Worm (Caenorhabditis elegans): ENCODE measurements around the gene mec-18.

DNA sequence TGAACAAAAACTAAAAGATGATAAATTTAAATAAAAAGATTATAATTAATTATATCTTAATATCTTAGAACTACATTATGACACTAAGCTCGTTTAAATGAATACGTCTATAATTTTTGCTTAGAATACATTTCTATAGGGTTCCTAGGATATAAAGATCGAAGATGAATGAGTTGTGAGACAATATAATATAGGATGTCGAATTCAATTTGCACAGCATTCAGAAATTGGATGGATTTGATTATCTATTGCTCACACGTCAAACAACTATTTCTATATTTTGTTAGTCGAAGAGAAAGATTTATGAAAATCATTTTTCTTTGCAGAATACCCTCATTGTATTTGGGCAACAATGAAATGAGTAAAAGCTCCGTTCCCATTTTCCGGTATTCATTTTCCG, 35.0 kb downstream of the mec-18 start:
- TF ChIP-seq ZK546.5 (tag; optimal IDR thresholded peaks at IDR 0.05) = no peak
- no peak for TF ChIP-seq lin-11 (tag; optimal IDR thresholded peaks at IDR 0.05)
- TF ChIP-seq zag-1 (tag; optimal IDR thresholded peaks at IDR 0.05) = no peak
- no peak for TF ChIP-seq lin-13 (GFP tag; optimal IDR thresholded peaks at IDR 0.05)

Data from whole organism, L2 larva.